Fruit fly (Drosophila melanogaster) whole organism, embryonic: ENCODE results near the gene mat.

ENCODE experiments used
- Atf-2 ChIP-seq: fragments of 200-800 bp; sonication (Bioruptor generic); optimal IDR thresholded peaks from 2 replicates; lab custom pipeline; 2016; ENCODE audit warnings: missing biosample characterization, missing genetic modification characterization
- B-H2 ChIP-seq: fragments of 200-800 bp; sonication (Bioruptor generic); optimal IDR thresholded peaks from 2 replicates; lab custom pipeline; 2018; ENCODE audit warnings: missing biosample characterization, mild to moderate bottlenecking, missing genetic modification characterization
- Blimp-1 ChIP-seq: fragments of 200-800 bp; sonication (Bioruptor generic); optimal IDR thresholded peaks from 3 replicates; lab custom pipeline; 2018; ENCODE audit warnings: missing biosample characterization, missing genetic modification characterization, mild to moderate bottlenecking, moderate library complexity, missing genetic modification reagents
- CG10654 ChIP-seq: fragments of 200-800 bp; sonication (Bioruptor generic); optimal IDR thresholded peaks from 2 replicates; lab custom pipeline; 2016; ENCODE audit warnings: missing biosample characterization, missing genetic modification characterization
- CG12071 ChIP-seq: fragments of 200-800 bp; sonication (Bioruptor generic); optimal IDR thresholded peaks from 3 replicates; lab custom pipeline; 2018; ENCODE audit warnings: missing biosample characterization, mild to moderate bottlenecking, missing genetic modification characterization
- CG12219 ChIP-seq: fragments of 200-800 bp; sonication (Bioruptor generic); optimal IDR thresholded peaks from 3 replicates; lab custom pipeline; 2018; ENCODE audit warnings: missing biosample characterization, mild to moderate bottlenecking, missing genetic modification characterization
- CG15696 ChIP-seq: fragments of 200-800 bp; sonication (Bioruptor generic); optimal IDR thresholded peaks from 2 replicates; lab custom pipeline; 2019; ENCODE audit warnings: missing biosample characterization, mild to moderate bottlenecking, missing genetic modification characterization, moderate library complexity
- CG1647 ChIP-seq: fragments of 200-800 bp; sonication (Bioruptor generic); optimal IDR thresholded peaks from 3 replicates; lab custom pipeline; 2016; ENCODE audit warnings: missing biosample characterization, missing genetic modification characterization
- CG18764 ChIP-seq: fragments of 200-800 bp; sonication (Bioruptor generic); optimal IDR thresholded peaks from 3 replicates; lab custom pipeline; 2016; ENCODE audit warnings: missing biosample characterization, missing genetic modification characterization
- CG2712 ChIP-seq: fragments of 200-800 bp; optimal IDR thresholded peaks from 3 replicates; lab custom pipeline; 2019; ENCODE audit warnings: missing biosample characterization, mild to moderate bottlenecking, missing genetic modification characterization, moderate library complexity
- CG2875 ChIP-seq: fragments of 200-800 bp; sonication (Bioruptor generic); optimal IDR thresholded peaks from 2 replicates; lab custom pipeline; 2017; ENCODE audit warnings: missing biosample characterization, mild to moderate bottlenecking, missing genetic modification characterization, missing genetic modification reagents
- CG30431 ChIP-seq: fragments of 200-800 bp; sonication (Bioruptor generic); optimal IDR thresholded peaks from 2 replicates; lab custom pipeline; 2017; ENCODE audit warnings: missing biosample characterization, missing genetic modification characterization
- CG34224 ChIP-seq: fragments of 200-800 bp; sonication (Bioruptor generic); IDR thresholded peaks from 3 replicates; pipeline ENCODE4 v1.3.6; 2022; ENCODE audit warnings: missing biosample characterization, missing genetic modification characterization; ENCODE audit not compliant: partially characterized antibody
- CG3847 ChIP-seq: fragments of 200-800 bp; sonication (Bioruptor generic); IDR thresholded peaks from 2 replicates; pipeline ENCODE4 v1.3.6; 2022; ENCODE audit warnings: missing biosample characterization, missing genetic modification characterization
- CG42726 ChIP-seq: fragments of 200-800 bp; sonication (Bioruptor generic); IDR thresholded peaks from 2 replicates; pipeline ENCODE4 v1.3.6; 2022; ENCODE audit warnings: missing biosample characterization, missing genetic modification characterization; ENCODE audit not compliant: partially characterized antibody
- CG7372 ChIP-seq: fragments of 200-800 bp; sonication (Bioruptor generic); IDR thresholded peaks from 2 replicates; pipeline ENCODE4 v1.3.6; 2022; ENCODE audit warnings: missing biosample characterization, missing genetic modification characterization
- CG9437 ChIP-seq: fragments of 200-800 bp; sonication (Bioruptor generic); optimal IDR thresholded peaks from 2 replicates; lab custom pipeline; 2018; ENCODE audit warnings: missing biosample characterization, mild to moderate bottlenecking, missing genetic modification characterization
- CTCF ChIP-seq: fragments of 200-800 bp; sonication (Bioruptor generic); optimal IDR thresholded peaks from 2 replicates; lab custom pipeline; 2017; ENCODE audit warnings: missing biosample characterization, mild to moderate bottlenecking, missing genetic modification characterization, moderate library complexity
- CrebB ChIP-seq: fragments of 200-800 bp; sonication (Bioruptor generic); optimal IDR thresholded peaks from 3 replicates; lab custom pipeline; 2018; ENCODE audit warnings: missing biosample characterization, mild to moderate bottlenecking, missing genetic modification characterization
- Dll ChIP-seq: fragments of 200-800 bp; sonication (Bioruptor generic); IDR thresholded peaks from 4 replicates; pipeline ENCODE4 v1.3.6; 2022; ENCODE audit warnings: missing biosample characterization, missing genetic modification characterization; ENCODE audit not compliant: partially characterized antibody
- Ets65A ChIP-seq: fragments of 200-800 bp; sonication (Bioruptor generic); peaks from one replicate; lab custom pipeline; 2016; ENCODE audit warnings: missing biosample characterization, missing genetic modification characterization
- Hmx ChIP-seq: fragments of 200-800 bp; sonication (Bioruptor generic); optimal IDR thresholded peaks from 2 replicates; lab custom pipeline; 2016; ENCODE audit warnings: missing biosample characterization, missing genetic modification characterization
- Jarid2 ChIP-seq: fragments of 200-800 bp; sonication (Bioruptor generic); optimal IDR thresholded peaks from 3 replicates; lab custom pipeline; 2017; ENCODE audit warnings: mild to moderate bottlenecking, missing biosample characterization, missing genetic modification reagents, missing genetic modification characterization
- MBD-R2 ChIP-seq: fragments of 200-800 bp; sonication (Bioruptor generic); IDR thresholded peaks from 2 replicates; pipeline ENCODE4 v1.3.6; 2022; ENCODE audit warnings: missing biosample characterization, missing genetic modification characterization
- Meics ChIP-seq: fragments of 200-800 bp; sonication (Bioruptor generic); optimal IDR thresholded peaks from 2 replicates; lab custom pipeline; 2017; ENCODE audit warnings: missing biosample characterization, mild to moderate bottlenecking, missing genetic modification characterization
- NC2α ChIP-seq: fragments of 200-800 bp; sonication (Bioruptor generic); optimal IDR thresholded peaks from 2 replicates; lab custom pipeline; 2016; ENCODE audit warnings: missing biosample characterization, missing genetic modification characterization
- Opbp ChIP-seq: fragments of 200-800 bp; sonication (Bioruptor generic); IDR thresholded peaks from 3 replicates; pipeline ENCODE4 v1.3.6; 2022; ENCODE audit warnings: missing biosample characterization, missing genetic modification characterization; ENCODE audit not compliant: partially characterized antibody
- Optix ChIP-seq: fragments of 200-800 bp; sonication (Bioruptor generic); IDR thresholded peaks from 3 replicates; pipeline ENCODE4 v1.3.6; 2022; ENCODE audit warnings: missing biosample characterization, missing genetic modification characterization
- Side ChIP-seq: fragments of 200-800 bp; sonication (Bioruptor generic); optimal IDR thresholded peaks from 2 replicates; lab custom pipeline; 2016; ENCODE audit warnings: missing biosample characterization, missing genetic modification characterization
- Vsx1 ChIP-seq: fragments of 200-800 bp; sonication (Bioruptor generic); optimal IDR thresholded peaks from 2 replicates; lab custom pipeline; 2017; ENCODE audit warnings: missing biosample characterization, mild to moderate bottlenecking, missing genetic modification characterization, missing genetic modification reagents
- bigmax ChIP-seq: fragments of 200-800 bp; sonication (Bioruptor generic); optimal IDR thresholded peaks from 2 replicates; lab custom pipeline; 2018; ENCODE audit warnings: missing biosample characterization, mild to moderate bottlenecking, missing genetic modification characterization
- br ChIP-seq: fragments of >200 bp; optimal IDR thresholded peaks from 2 replicates; lab custom pipeline; 2017
- btn ChIP-seq: fragments of 200-800 bp; sonication (Bioruptor generic); optimal IDR thresholded peaks from 2 replicates; lab custom pipeline; 2016; ENCODE audit warnings: missing biosample characterization, missing genetic modification characterization
- croc ChIP-seq: fragments of 200-800 bp; sonication (Bioruptor generic); conservative IDR thresholded peaks from 3 replicates; pipeline ENCODE4 v1.3.6; 2022; ENCODE audit warnings: missing biosample characterization, missing genetic modification characterization
- dmrt11E ChIP-seq: fragments of 200-800 bp; sonication (Bioruptor generic); optimal IDR thresholded peaks from 3 replicates; lab custom pipeline; 2018; ENCODE audit warnings: missing biosample characterization, mild to moderate bottlenecking, missing genetic modification characterization, moderate library complexity
- emc ChIP-seq: fragments of 200-800 bp; sonication (Bioruptor generic); optimal IDR thresholded peaks from 2 replicates; lab custom pipeline; 2016; ENCODE audit warnings: missing biosample characterization, missing genetic modification characterization
- hb ChIP-seq: fragments of 200-800 bp; sonication (Bioruptor generic); IDR thresholded peaks from 3 replicates; pipeline ENCODE4 v1.3.6; 2022; ENCODE audit warnings: missing biosample characterization, missing genetic modification characterization; ENCODE audit not compliant: partially characterized antibody
- hkb ChIP-seq, 2 experiments: fragments of 200-800 bp in 1 of 2; fragments of >200 bp in 1 of 2; sonication (Bioruptor generic) in 1 of 2; IDR thresholded peaks in 1 of 2; optimal IDR thresholded peaks in 1 of 2; 2 replicates each; pipeline versions ENCODE4 v1.3.6 to Lab custom; 2017 to 2022; ENCODE audit warnings: missing biosample characterization in 1 of 2, missing genetic modification characterization in 1 of 2
- klu ChIP-seq: fragments of 200-800 bp; sonication (Bioruptor generic); IDR thresholded peaks from 2 replicates; pipeline ENCODE4 v1.3.6; 2022; ENCODE audit warnings: missing biosample characterization, missing genetic modification characterization
- lbe ChIP-seq: fragments of 200-800 bp; sonication (Bioruptor generic); optimal IDR thresholded peaks from 2 replicates; lab custom pipeline; 2016; ENCODE audit warnings: missing biosample characterization, mild to moderate bottlenecking, missing genetic modification characterization
- nau ChIP-seq: fragments of 200-800 bp; sonication (Bioruptor generic); optimal IDR thresholded peaks from 3 replicates; lab custom pipeline; 2017; ENCODE audit warnings: missing biosample characterization, mild to moderate bottlenecking, missing genetic modification characterization, missing genetic modification reagents
- odd ChIP-seq: fragments of 200-800 bp; sonication (Bioruptor generic); optimal IDR thresholded peaks from 2 replicates; lab custom pipeline; 2017; ENCODE audit warnings: missing biosample characterization, mild to moderate bottlenecking, missing genetic modification characterization
- onecut ChIP-seq: fragments of 200-800 bp; sonication (Bioruptor generic); IDR thresholded peaks from 2 replicates; pipeline ENCODE4 v1.3.6; 2022; ENCODE audit warnings: missing biosample characterization, missing genetic modification characterization
- pb ChIP-seq: fragments of 200-800 bp; sonication (Bioruptor generic); optimal IDR thresholded peaks from 3 replicates; lab custom pipeline; 2016; ENCODE audit warnings: missing biosample characterization, missing genetic modification characterization
- peb ChIP-seq: fragments of 200-800 bp; sonication (Bioruptor generic); IDR thresholded peaks from 2 replicates; pipeline ENCODE4 v1.3.6; 2022; ENCODE audit warnings: missing biosample characterization, missing genetic modification characterization
- pnt ChIP-seq: fragments of 200-800 bp; sonication (Bioruptor generic); optimal IDR thresholded peaks from 3 replicates; lab custom pipeline; 2016; ENCODE audit warnings: missing biosample characterization, missing genetic modification characterization
- row ChIP-seq: fragments of 200-800 bp; sonication (Bioruptor generic); IDR thresholded peaks from 3 replicates; pipeline ENCODE4 v1.3.6; 2022; ENCODE audit warnings: missing biosample characterization, missing genetic modification characterization
- salm ChIP-seq: fragments of 200-800 bp; sonication (Bioruptor generic); optimal IDR thresholded peaks from 2 replicates; lab custom pipeline; 2018; ENCODE audit warnings: missing biosample characterization, mild to moderate bottlenecking, missing genetic modification characterization
- so ChIP-seq: fragments of 200-800 bp; sonication (Bioruptor generic); IDR thresholded peaks from 3 replicates; pipeline ENCODE4 v1.3.6; 2022; ENCODE audit warnings: missing biosample characterization, missing genetic modification characterization
- tll ChIP-seq, 2 experiments: fragments of 200-800 bp in 1 of 2; fragments of >200 bp in 1 of 2; sonication (Bioruptor generic) in 1 of 2; optimal IDR thresholded peaks; 2 replicates each; lab custom pipeline; 2017 to 2019; ENCODE audit warnings: missing biosample characterization in 2 of 2, missing genetic modification characterization in 2 of 2, mild to moderate bottlenecking in 1 of 2, moderate library complexity in 1 of 2
- z ChIP-seq: fragments of 200-800 bp; sonication (Bioruptor generic); IDR thresholded peaks from 3 replicates; pipeline ENCODE4 v1.3.6; 2022; ENCODE audit warnings: missing biosample characterization, missing genetic modification characterization

Gene mat

dm6 chr3L:908508-909162 lies 5.9 kb downstream of the mat start, which contains the start of gene nerfin-1 (continued):
- TF ChIP-seq Meics (GFP tag; lab: Kevin White, UChicago) (peak; percentile 23), CG12071 (no peak), hkb (optimal IDR thresholded peaks at IDR 0.05; lab: Kevin White, UChicago) (no peak), hkb (GFP tag; IDR thresholded peaks at IDR 0.05; lab: Robert Waterston, UW) (no peak), CG2712 (tag; lab: Kevin White, UChicago) (peak; percentile 19), pnt (GFP tag; lab: Kevin White, UChicago) (peak; percentile 18), CG15696 (tag; lab: Kevin White, UChicago) (no peak), CG7372 (GFP tag; lab: Robert Waterston, UW) (no peak), Ets65A (no peak), CG2875 (GFP tag; lab: Kevin White, UChicago) (no peak), Vsx1 (GFP tag; lab: Kevin White, UChicago) (no peak), emc (GFP tag; lab: Kevin White, UChicago) (no peak), CrebB (tag; lab: Kevin White, UChicago) (no peak), CTCF (GFP tag; lab: Kevin White, UChicago) (no peak), NC2α (no peak), Optix (GFP tag; lab: Robert Waterston, UW) (no peak), klu (no peak), CG3847 (GFP tag; lab: Robert Waterston, UW) (no peak), croc (GFP tag; lab: Robert Waterston, UW) (peak; percentile 21; the same call in 1 of the 3 replicates), btn (GFP tag; lab: Kevin White, UChicago) (no peak), peb (GFP tag; lab: Robert Waterston, UW) (no peak), CG12219 (GFP tag; lab: Kevin White, UChicago) (no peak), CG42726 (GFP tag; lab: Robert Waterston, UW) (no peak), onecut (GFP tag; lab: Robert Waterston, UW) (0 out of 2 replicates have a peak, but pooled peaks have one; percentile 28), MBD-R2 (GFP tag; lab: Robert Waterston, UW) (no peak), CG18764 (GFP tag; lab: Kevin White, UChicago) (no peak), CG30431 (GFP tag; lab: Kevin White, UChicago) (peak; percentile 13), nau (GFP tag; lab: Kevin White, UChicago) (no peak), Side (GFP tag; lab: Kevin White, UChicago) (no peak), Atf-2 (GFP tag; lab: Kevin White, UChicago) (peak; percentile 42), CG1647 (GFP tag; lab: Kevin White, UChicago) (no peak), hb (GFP tag; lab: Robert Waterston, UW) (no peak), Blimp-1 (GFP tag; lab: Kevin White, UChicago) (peak; percentile 14), CG9437 (GFP tag; lab: Kevin White, UChicago) (peak; percentile 32), Hmx (no peak), Opbp (GFP tag; lab: Robert Waterston, UW) (no peak), bigmax (no peak), salm (no peak), odd (GFP tag; lab: Kevin White, UChicago) (no peak), row (peak; percentile 36; the same call in 1 of the 3 replicates), CG10654 (GFP tag; lab: Kevin White, UChicago) (no peak), B-H2 (GFP tag; lab: Kevin White, UChicago) (no peak), z (GFP tag; lab: Robert Waterston, UW) (no peak), pb (GFP tag; lab: Kevin White, UChicago) (no peak), lbe (GFP tag; lab: Kevin White, UChicago) (no peak), dmrt11E (tag; lab: Kevin White, UChicago) (peak; percentile 33), Jarid2 (GFP tag; lab: Kevin White, UChicago) (no peak), Dll (GFP tag; lab: Robert Waterston, UW) (no peak), so (GFP tag; lab: Robert Waterston, UW) (no peak), CG34224 (GFP tag; lab: Robert Waterston, UW) (no peak), tll (GFP tag; optimal IDR thresholded peaks at IDR 0.05; lab: Kevin White, UChicago) (peak in 1 of 2 experiments; percentile 68), br (lab: Kevin White, UChicago) (no peak)
